Worm (Caenorhabditis elegans) whole organism, L3 larva: ENCODE measurements around the gene Y69A2AR.31.
A peak's percentile ranks its signal among the peaks of the same experiment; 100 is the strongest.

Experiments
- elt-1 ChIP-seq: fragments of 150-350 bp; optimal IDR thresholded peaks from 2 replicates; lab custom pipeline; 2014; ENCODE audit warnings: missing biosample characterization, missing genetic modification characterization
- nhr-25 ChIP-seq: sonication (generic microtip); optimal IDR thresholded peaks from 2 replicates; lab custom pipeline; 2017; ENCODE audit warnings: missing biosample characterization, missing genetic modification characterization
- nhr-76 ChIP-seq: fragments of 150-350 bp; sonication (generic microtip); optimal IDR thresholded peaks from 5 replicates; lab custom pipeline; 2014; ENCODE audit warnings: missing biosample characterization, missing genetic modification characterization
- pha-4 ChIP-seq: fragments of 150-350 bp; optimal IDR thresholded peaks from 2 replicates; lab custom pipeline; 2014; ENCODE audit warnings: missing biosample characterization, missing genetic modification reagents, missing genetic modification characterization
- unc-62 ChIP-seq: fragments of 150-350 bp; sonication (generic microtip); optimal IDR thresholded peaks from 4 replicates; lab custom pipeline; 2014; ENCODE audit warnings: missing biosample characterization, missing genetic modification reagents, missing genetic modification characterization

DNA sequence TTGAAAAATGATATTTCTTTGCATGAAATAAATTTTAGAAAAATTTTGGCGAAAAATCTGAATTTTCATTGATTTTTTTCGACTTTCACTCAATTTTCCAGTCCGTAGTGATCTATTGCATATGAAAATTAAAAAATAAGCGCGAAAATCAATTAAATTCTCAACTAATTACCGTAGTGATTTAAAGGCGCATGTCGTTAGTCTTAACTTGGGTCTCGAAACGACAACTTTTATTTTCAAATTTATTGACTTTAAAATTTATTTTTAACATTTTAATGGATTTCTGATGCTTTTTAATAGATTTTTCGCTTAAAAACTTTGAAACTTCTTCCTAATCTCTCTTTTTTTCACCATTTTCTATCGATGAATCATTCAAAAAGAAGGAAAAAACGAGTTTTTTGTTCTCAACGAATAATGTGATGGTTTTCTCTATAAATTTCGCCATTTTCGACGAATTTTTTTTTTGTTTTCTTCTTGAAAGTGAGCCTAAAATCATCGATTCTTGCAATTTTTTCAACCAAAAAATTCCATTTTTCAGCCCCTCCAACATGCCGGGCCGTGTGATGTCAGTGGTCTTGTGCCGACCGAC is 56.2 kb downstream of the Y69A2AR.31 start, which contains the start of gene vamp-7:
- no peak for TF ChIP-seq nhr-25 (tag; lab: Kevin White, UChicago)
- no peak for TF ChIP-seq elt-1 (tag; lab: Kevin White, UChicago)
- no peak for TF ChIP-seq unc-62 (GFP tag; lab: Kevin White, UChicago)
- no peak for TF ChIP-seq nhr-76
- peak; percentile 18 for TF ChIP-seq pha-4 (tag; lab: Kevin White, UChicago)
